Worm (Caenorhabditis elegans): Measurements from ENCODE around the gene F42A6.6.
A peak's percentile ranks its signal among the peaks of the same experiment; 100 is the strongest.
"Not testable (repeated sequence)": the region's sequence is repeated elsewhere in the genome, so short reads cannot be mapped to it uniquely, and the experiment has no call there.

The F42A6.6 gene

DNA sequence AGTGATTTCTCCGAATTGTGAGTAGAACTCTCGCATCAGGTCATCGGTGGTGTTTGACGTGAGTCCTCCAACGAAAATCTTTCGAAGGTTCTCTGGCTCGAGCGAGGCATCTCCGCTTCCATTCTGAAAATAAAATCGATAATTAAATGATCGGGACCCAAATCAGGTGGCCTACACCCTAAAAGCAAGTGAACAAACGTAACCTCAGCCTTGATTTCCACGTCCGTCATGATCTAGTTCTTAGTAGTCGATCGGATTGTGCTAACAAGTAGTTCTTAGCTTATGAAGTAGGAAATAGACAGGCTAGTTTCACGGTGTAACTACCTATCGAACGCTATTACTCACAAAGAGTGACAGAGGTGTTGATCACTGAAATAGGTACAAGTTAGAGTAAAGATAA is 1.5 kb upstream of the F42A6.6 start:
- TF ChIP-seq crh-2 (tag; optimal IDR thresholded peaks at IDR 0.05), result no peak
- TF ChIP-seq skn-1 (tag; optimal IDR thresholded peaks at IDR 0.05), result no peak
- no peak for TF ChIP-seq lin-13 (GFP tag; optimal IDR thresholded peaks at IDR 0.05)
- TF ChIP-seq elt-1 (tag; optimal IDR thresholded peaks at IDR 0.05), result no peak
- no peak for TF ChIP-seq nhr-25 (tag; optimal IDR thresholded peaks at IDR 0.05)
- no peak for TF ChIP-seq unc-39 (tag; optimal IDR thresholded peaks at IDR 0.05)
- TF ChIP-seq ztf-4 (tag; optimal IDR thresholded peaks at IDR 0.05), result no peak
- TF ChIP-seq egl-27 (tag; optimal IDR thresholded peaks at IDR 0.05), result no peak
- no peak for TF ChIP-seq nhr-6 (tag; optimal IDR thresholded peaks at IDR 0.05)
- no peak for TF ChIP-seq nhr-77 (tag; optimal IDR thresholded peaks at IDR 0.05)
- no peak for TF ChIP-seq nhr-129 (tag; optimal IDR thresholded peaks at IDR 0.05)
- TF ChIP-seq peb-1 (tag; optimal IDR thresholded peaks at IDR 0.05), result no peak
- TF ChIP-seq nhr-23 (tag; optimal IDR thresholded peaks at IDR 0.05), result no peak
- TF ChIP-seq ztf-1 (GFP tag; conservative IDR thresholded peaks at IDR 0.05), result no peak
- no peak for TF ChIP-seq lin-39 (tag; optimal IDR thresholded peaks at IDR 0.05)

DNA sequence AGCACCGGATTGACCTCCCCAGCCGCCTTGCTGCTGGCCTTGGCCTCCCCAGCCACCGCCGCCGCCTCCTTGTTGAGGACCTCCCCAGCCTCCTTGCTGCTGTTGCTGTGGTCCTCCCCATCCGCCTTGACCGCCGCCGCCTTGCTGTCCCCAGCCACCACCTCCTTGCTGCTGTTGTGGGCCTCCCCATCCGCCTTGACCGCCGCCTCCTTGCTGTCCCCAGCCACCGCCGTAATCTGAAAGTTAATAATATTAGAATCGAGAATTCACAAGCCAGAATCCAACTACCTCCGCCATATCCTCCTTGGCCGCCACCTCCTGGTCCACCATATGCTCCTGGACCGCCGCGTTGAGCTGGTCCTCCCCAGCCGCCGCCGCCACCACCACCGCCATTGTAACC is 602 bp upstream of the F42A6.6 start:
- TF ChIP-seq nhr-12 (tag; optimal IDR thresholded peaks at IDR 0.05), result no peak
- TF ChIP-seq egl-27 (tag; optimal IDR thresholded peaks at IDR 0.05), result no peak
- TF ChIP-seq F13H6.1 (tag; optimal IDR thresholded peaks at IDR 0.05), result no peak
- TF ChIP-seq nhr-10 (tag; optimal IDR thresholded peaks at IDR 0.05), result no peak
- no peak for TF ChIP-seq Y55F3AM.14 (GFP tag; optimal IDR thresholded peaks at IDR 0.05)
- no peak for TF ChIP-seq lsy-2 (tag; optimal IDR thresholded peaks at IDR 0.05)
- no peak for TF ChIP-seq blmp-1 (tag; optimal IDR thresholded peaks at IDR 0.05; ENCODE audit: insufficient read depth)
- no peak for TF ChIP-seq nhr-23 (tag; optimal IDR thresholded peaks at IDR 0.05)

DNA sequence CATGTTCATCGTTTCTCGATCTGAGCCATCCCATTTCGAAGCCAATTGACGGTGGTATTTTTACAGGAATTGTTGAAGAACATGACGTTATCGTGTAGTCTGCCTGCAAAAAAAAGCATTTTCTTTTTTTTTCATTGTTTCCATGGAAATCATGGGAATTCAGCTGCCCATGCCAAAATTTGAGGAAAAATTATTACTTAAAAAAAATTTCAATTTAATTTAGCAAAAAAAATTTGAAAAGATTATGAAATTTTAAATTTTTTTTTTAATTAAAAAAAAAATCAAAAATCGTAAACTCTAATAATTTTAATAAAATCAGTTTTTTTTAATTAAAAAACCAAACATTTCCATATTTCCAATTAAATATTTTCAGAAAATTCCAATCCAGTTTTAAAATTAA is 4.9 kb downstream of the F42A6.6 start, which contains the start of gene F42A6.5:
F42A6.5 (minus strand) TSS at position 101 of the 400 bp plus-strand sequence.
- TF ChIP-seq sma-9 (GFP tag; optimal IDR thresholded peaks at IDR 0.05); sma-9 (tag; optimal IDR thresholded peaks at IDR 0.05); crh-2 (tag; optimal IDR thresholded peaks at IDR 0.05); ceh-16 (tag; optimal IDR thresholded peaks at IDR 0.05): not testable (repeated sequence)

DNA sequence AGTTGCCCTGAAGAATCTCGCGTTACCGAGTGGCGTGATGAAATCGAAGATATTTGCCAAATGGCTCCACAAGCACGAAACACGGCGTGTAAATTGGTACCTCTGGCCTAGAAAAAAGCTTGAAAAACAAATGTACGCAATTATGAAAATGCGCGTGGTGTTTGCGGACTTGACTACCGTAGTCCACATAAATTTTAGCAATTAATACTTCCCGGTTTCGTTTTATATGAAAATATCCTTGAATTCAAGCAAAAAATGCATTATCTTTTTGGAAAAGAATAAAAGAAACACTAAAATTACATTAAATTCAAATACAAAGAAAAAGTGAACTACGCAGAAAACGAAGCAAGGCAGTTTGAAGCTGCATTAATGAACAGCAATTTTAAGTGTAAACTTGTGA is 22.6 kb downstream of the F42A6.6 start:
- peak in 1 of 2 experiments; percentile 44 for TF ChIP-seq lsy-2 (tag; optimal IDR thresholded peaks at IDR 0.05)

DNA sequence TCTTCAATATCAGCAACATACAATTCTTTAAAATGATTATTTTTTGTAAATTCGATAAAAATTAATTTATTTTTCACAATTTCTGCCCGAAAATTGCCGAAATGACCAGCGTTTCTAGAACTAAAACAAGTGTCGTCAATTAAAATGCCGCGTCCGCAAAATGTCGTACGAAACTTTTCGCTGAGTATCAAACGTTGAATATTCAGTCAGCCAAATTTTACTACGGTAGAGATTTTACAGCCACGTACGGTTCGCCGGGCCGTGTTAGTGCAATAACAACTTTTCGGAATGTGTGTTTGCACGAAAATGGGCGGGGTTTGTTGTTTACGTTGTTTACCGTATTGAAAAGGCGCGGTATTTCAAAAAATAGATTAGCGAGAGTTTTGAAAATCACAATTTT is 23.4 kb downstream of the F42A6.6 start:
- peak; percentile 67 for TF ChIP-seq sma-3 (GFP tag; optimal IDR thresholded peaks at IDR 0.05)
- peak; percentile 48 for TF ChIP-seq sma-9 (GFP tag; optimal IDR thresholded peaks at IDR 0.05)
- not testable (repeated sequence) for TF ChIP-seq sma-9 (tag; optimal IDR thresholded peaks at IDR 0.05)
- TF ChIP-seq gmeb-1 (tag; optimal IDR thresholded peaks at IDR 0.05), result peak; percentile 30
- peak; percentile 62 for TF ChIP-seq nhr-25 (tag; optimal IDR thresholded peaks at IDR 0.05)
- TF ChIP-seq nhr-129 (tag; optimal IDR thresholded peaks at IDR 0.05), result peak; percentile 16
- TF ChIP-seq lsy-2 (tag; optimal IDR thresholded peaks at IDR 0.05), result peak; percentile 83 to 94
- peak; percentile 46 for TF ChIP-seq F13H6.1 (tag; optimal IDR thresholded peaks at IDR 0.05)
- peak; percentile 34 for TF ChIP-seq nhr-21 (tag; optimal IDR thresholded peaks at IDR 0.05)
- TF ChIP-seq fos-1 (tag; optimal IDR thresholded peaks at IDR 0.05), result peak; percentile 6
- TF ChIP-seq lin-13 (GFP tag; optimal IDR thresholded peaks at IDR 0.05), result peak; percentile 36
- TF ChIP-seq crh-2 (tag; optimal IDR thresholded peaks at IDR 0.05), result peak; percentile 41

DNA sequence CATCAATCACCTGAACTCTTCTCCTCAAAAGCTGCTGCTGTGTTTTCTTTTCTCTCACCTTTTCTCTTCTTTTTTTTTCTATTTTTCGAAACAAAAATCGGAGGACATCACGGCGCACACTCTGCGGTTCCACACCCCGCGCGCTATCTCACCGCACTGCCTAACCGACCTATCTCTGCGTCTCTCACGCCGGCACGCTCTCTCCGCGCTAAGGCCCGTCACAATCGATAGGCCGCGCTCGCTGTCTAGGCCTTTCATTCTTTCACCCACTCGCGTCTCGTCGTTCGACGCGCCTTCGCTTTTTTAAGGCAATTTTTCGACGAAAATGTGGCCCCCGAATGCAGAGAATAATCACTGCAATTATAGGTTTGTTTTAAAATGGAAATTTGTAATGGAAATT is 25.4 kb downstream of the F42A6.6 start, which contains the start of gene zip-11:
zip-11 (plus strand) TSS at position 34 of the 400 bp plus-strand sequence.
- TF ChIP-seq gmeb-1 (tag; optimal IDR thresholded peaks at IDR 0.05), result peak; percentile 64
- no peak for TF ChIP-seq peb-1 (tag; optimal IDR thresholded peaks at IDR 0.05)
- no peak for TF ChIP-seq snpc-4 (tag; optimal IDR thresholded peaks at IDR 0.05)
- TF ChIP-seq nhr-129 (tag; optimal IDR thresholded peaks at IDR 0.05), result peak; percentile 32
- peak; percentile 13 for TF ChIP-seq crh-2 (tag; optimal IDR thresholded peaks at IDR 0.05)
- TF ChIP-seq Y55F3AM.14 (GFP tag; optimal IDR thresholded peaks at IDR 0.05), result no peak
- TF ChIP-seq nhr-6 (tag; optimal IDR thresholded peaks at IDR 0.05), result no peak
- TF ChIP-seq blmp-1 (tag; optimal IDR thresholded peaks at IDR 0.05; ENCODE audit: insufficient read depth), result peak; percentile 18
- TF ChIP-seq ceh-16 (tag; optimal IDR thresholded peaks at IDR 0.05), result no peak
- TF ChIP-seq nhr-25 (tag; optimal IDR thresholded peaks at IDR 0.05), result peak; percentile 54
- peak; percentile 63 for TF ChIP-seq unc-55 (GFP tag; optimal IDR thresholded peaks at IDR 0.05)
- TF ChIP-seq mab-5 (tag; optimal IDR thresholded peaks at IDR 0.05), result peak; percentile 32
- TF ChIP-seq F13H6.1 (tag; optimal IDR thresholded peaks at IDR 0.05), result peak; percentile 64
- TF ChIP-seq mdl-1 (tag; optimal IDR thresholded peaks at IDR 0.05), result peak in 1 of 2 experiments; percentile 63
- no peak for TF ChIP-seq elt-1 (tag; optimal IDR thresholded peaks at IDR 0.05)
- TF ChIP-seq sma-9 (GFP tag; optimal IDR thresholded peaks at IDR 0.05), result peak; percentile 43
- TF ChIP-seq sma-9 (tag; optimal IDR thresholded peaks at IDR 0.05), result no peak
- peak; percentile 58 for TF ChIP-seq nhr-21 (tag; optimal IDR thresholded peaks at IDR 0.05)
- TF ChIP-seq sma-3 (GFP tag; optimal IDR thresholded peaks at IDR 0.05), result peak; percentile 78
- TF ChIP-seq C34F6.9 (tag; optimal IDR thresholded peaks at IDR 0.05), result peak; percentile 69
- no peak for TF ChIP-seq R02D3.7 (tag; optimal IDR thresholded peaks at IDR 0.05)
- no peak for TF ChIP-seq ztf-4 (tag; optimal IDR thresholded peaks at IDR 0.05)
- no peak for TF ChIP-seq aly-2 (tag; optimal IDR thresholded peaks at IDR 0.05)
- TF ChIP-seq fos-1 (tag; optimal IDR thresholded peaks at IDR 0.05), result peak; percentile 21
- TF ChIP-seq lsy-2 (tag; optimal IDR thresholded peaks at IDR 0.05), result peak; percentile 51 to 77
- no peak for TF ChIP-seq nhr-23 (tag; optimal IDR thresholded peaks at IDR 0.05)
- TF ChIP-seq lin-13 (GFP tag; optimal IDR thresholded peaks at IDR 0.05), result peak; percentile 44

Data from whole organism, L2 larva.